Fruit fly (Drosophila melanogaster): ENCODE measurements around the gene Pfdn6.

The Pfdn6 gene

dm6 chr3L:19903400-19903846, 20.0 kb upstream of the Pfdn6 start (continued):
- TF ChIP-seq CG15269 (tag; optimal IDR thresholded peaks at IDR 0.05), result no peak
- no peak for TF ChIP-seq Jarid2 (GFP tag; optimal IDR thresholded peaks at IDR 0.05)
- no peak for TF ChIP-seq sens-2 (GFP tag; IDR thresholded peaks at IDR 0.05)
- TF ChIP-seq sd (tag; optimal IDR thresholded peaks at IDR 0.05), result peak; percentile 21
- peak; percentile 2 for TF ChIP-seq abd-A (tag; optimal IDR thresholded peaks at IDR 0.05)
- TF ChIP-seq Usf (GFP tag; optimal IDR thresholded peaks at IDR 0.05), result no peak
- TF ChIP-seq CG10654 (GFP tag; optimal IDR thresholded peaks at IDR 0.05), result no peak
- no peak for TF ChIP-seq br (optimal IDR thresholded peaks at IDR 0.05)
- TF ChIP-seq jing (GFP tag; optimal IDR thresholded peaks at IDR 0.05), result no peak
- TF ChIP-seq chif (GFP tag; optimal IDR thresholded peaks at IDR 0.05), result no peak
- TF ChIP-seq Nf-YB (GFP tag; optimal IDR thresholded peaks at IDR 0.05), result no peak
- TF ChIP-seq tin (GFP tag; optimal IDR thresholded peaks at IDR 0.05), result no peak
- TF ChIP-seq pb (GFP tag; optimal IDR thresholded peaks at IDR 0.05), result no peak
- TF ChIP-seq ab (GFP tag; optimal IDR thresholded peaks at IDR 0.05), result peak; percentile 47
- TF ChIP-seq dmrt11E (tag; optimal IDR thresholded peaks at IDR 0.05), result no peak
- TF ChIP-seq vnd (GFP tag; IDR thresholded peaks at IDR 0.05; ENCODE audit: partially characterized antibody), result no peak
- peak in 1 of 2 experiments; percentile 84 for TF ChIP-seq eve (GFP tag; optimal IDR thresholded peaks at IDR 0.05)
- TF ChIP-seq Dek (tag; optimal IDR thresholded peaks at IDR 0.05), result no peak
- no peak for TF ChIP-seq Taf1 (GFP tag; IDR thresholded peaks at IDR 0.05)
- TF ChIP-seq corto (GFP tag; optimal IDR thresholded peaks at IDR 0.05), result no peak

- TF ChIP-seq Dll (GFP tag; IDR thresholded peaks at IDR 0.05; ENCODE audit: partially characterized antibody) (no peak), br (optimal IDR thresholded peaks at IDR 0.05) (no peak), CG34224 (GFP tag; IDR thresholded peaks at IDR 0.05; ENCODE audit: partially characterized antibody) (no peak), trem (tag; optimal IDR thresholded peaks at IDR 0.05) (no peak), slbo (GFP tag; IDR thresholded peaks at IDR 0.05) (no peak), gfzf (GFP tag; optimal IDR thresholded peaks at IDR 0.05) (no peak), bowl (GFP tag; IDR thresholded peaks at IDR 0.05) (no peak), CG12219 (GFP tag; optimal IDR thresholded peaks at IDR 0.05) (no peak), chm (GFP tag; IDR thresholded peaks at IDR 0.05) (no peak), CG4360 (GFP tag; IDR thresholded peaks at IDR 0.05) (peak; percentile 97), CG17912 (GFP tag; optimal IDR thresholded peaks at IDR 0.05) (no peak), Neu2 (GFP tag; optimal IDR thresholded peaks at IDR 0.05; ENCODE audit: borderline replicate concordance) (no peak), C15 (GFP tag; IDR thresholded peaks at IDR 0.05) (no peak), otp (GFP tag; IDR thresholded peaks at IDR 0.05) (no peak), CG10979 (tag; optimal IDR thresholded peaks at IDR 0.05) (no peak), CG3065 (GFP tag; optimal IDR thresholded peaks at IDR 0.05) (no peak), CG11247 (GFP tag; IDR thresholded peaks at IDR 0.05) (no peak), cato (GFP tag; optimal IDR thresholded peaks at IDR 0.05; ENCODE audit: borderline replicate concordance) (no peak), h (optimal IDR thresholded peaks at IDR 0.05) (no peak), Oli (tag; optimal IDR thresholded peaks at IDR 0.05) (no peak), disco-r (GFP tag; optimal IDR thresholded peaks at IDR 0.05) (no peak), Tbp (GFP tag; optimal IDR thresholded peaks at IDR 0.05) (no peak), NC2β (GFP tag; optimal IDR thresholded peaks at IDR 0.05) (no peak), ato (GFP tag; IDR thresholded peaks at IDR 0.05; ENCODE audit: partially characterized antibody) (no peak), CG7987 (GFP tag; optimal IDR thresholded peaks at IDR 0.05) (no peak), stc (GFP tag; IDR thresholded peaks at IDR 0.05) (peak; percentile 36; the same call in 1 of the 2 replicates), CG1024 (GFP tag; IDR thresholded peaks at IDR 0.05) (no peak), CG9727 (GFP tag; optimal IDR thresholded peaks at IDR 0.05) (no peak), Nf-YC (tag; optimal IDR thresholded peaks at IDR 0.05) (no peak), Xbp1 (GFP tag; optimal IDR thresholded peaks at IDR 0.05) (no peak), Med (GFP tag) (peak; percentile 47)
These were observed 18.9 kb upstream of the Pfdn6 start for dm6 chr3L:19904411-19905135.

Data from whole organism, embryonic.